Fruit fly (Drosophila melanogaster) whole organism, prepupa: ENCODE results near the gene CG7766.
A peak's percentile ranks its signal among the peaks of the same experiment; 100 is the strongest.

ENCODE experiments used
- Blimp-1 ChIP-seq: fragments of 200-800 bp; sonication (Bioruptor generic); optimal IDR thresholded peaks from 3 replicates; lab custom pipeline; 2017; ENCODE audit warnings: missing biosample characterization, missing genetic modification characterization, mild to moderate bottlenecking, moderate library complexity, missing genetic modification reagents
- CG10631 ChIP-seq: fragments of 200-800 bp; sonication (Bioruptor generic); optimal IDR thresholded peaks from 2 replicates; lab custom pipeline; 2016; ENCODE audit warnings: missing biosample characterization, missing genetic modification characterization
- CG10669 ChIP-seq: fragments of 200-800 bp; sonication (Bioruptor generic); optimal IDR thresholded peaks from 3 replicates; lab custom pipeline; 2018; ENCODE audit warnings: missing biosample characterization, mild to moderate bottlenecking, missing genetic modification characterization, moderate library complexity
- CG11902 ChIP-seq: fragments of 200-800 bp; sonication (Bioruptor generic); optimal IDR thresholded peaks from 3 replicates; lab custom pipeline; 2016; ENCODE audit warnings: missing biosample characterization, missing genetic modification characterization
- CG15336 ChIP-seq: fragments of 200-800 bp; sonication (Bioruptor generic); IDR thresholded peaks from 2 replicates; pipeline ENCODE4 v1.3.6; 2022; ENCODE audit warnings: missing biosample characterization, missing genetic modification characterization
- CG1621 ChIP-seq: fragments of 200-800 bp; sonication (Bioruptor generic); optimal IDR thresholded peaks from 3 replicates; lab custom pipeline; 2018; ENCODE audit warnings: missing biosample characterization, mild to moderate bottlenecking, missing genetic modification characterization
- CG16779 ChIP-seq: fragments of 200-800 bp; sonication (Bioruptor generic); optimal IDR thresholded peaks from 3 replicates; lab custom pipeline; 2017; ENCODE audit warnings: missing biosample characterization, mild to moderate bottlenecking, missing genetic modification characterization
- CG3032 ChIP-seq: fragments of 200-800 bp; optimal IDR thresholded peaks from 2 replicates; lab custom pipeline; 2019; ENCODE audit warnings: missing biosample characterization, mild to moderate bottlenecking, missing genetic modification characterization, moderate library complexity
- CG31627 ChIP-seq: fragments of 200-800 bp; sonication (Bioruptor generic); optimal IDR thresholded peaks from 3 replicates; lab custom pipeline; 2016; ENCODE audit warnings: missing biosample characterization, missing genetic modification characterization
- CG32006 ChIP-seq: fragments of 200-800 bp; sonication (Bioruptor generic); optimal IDR thresholded peaks from 3 replicates; lab custom pipeline; 2017; ENCODE audit warnings: missing biosample characterization, mild to moderate bottlenecking, missing genetic modification characterization
- CG34406 ChIP-seq: fragments of 200-800 bp; sonication (Bioruptor generic); optimal IDR thresholded peaks from 3 replicates; lab custom pipeline; 2016; ENCODE audit warnings: missing biosample characterization, missing genetic modification characterization
- CG4318 ChIP-seq: fragments of 200-800 bp; sonication (Bioruptor generic); optimal IDR thresholded peaks from 3 replicates; lab custom pipeline; 2017; ENCODE audit warnings: missing biosample characterization, mild to moderate bottlenecking, missing genetic modification characterization
- CG6163 ChIP-seq: fragments of 200-800 bp; sonication (Bioruptor generic); IDR thresholded peaks from 3 replicates; pipeline ENCODE4 v1.3.6; 2022; ENCODE audit warnings: missing biosample characterization, missing genetic modification characterization
- CG6792 ChIP-seq: fragments of 200-800 bp; sonication (Bioruptor generic); optimal IDR thresholded peaks from 3 replicates; lab custom pipeline; 2016; ENCODE audit warnings: missing biosample characterization, missing genetic modification characterization
- CG6808 ChIP-seq: fragments of 200-800 bp; sonication (Bioruptor generic); optimal IDR thresholded peaks from 3 replicates; lab custom pipeline; 2017; ENCODE audit warnings: missing biosample characterization, missing genetic modification characterization, mild to moderate bottlenecking, moderate library complexity, missing genetic modification reagents
- CG8319 ChIP-seq: fragments of 200-800 bp; sonication (Bioruptor generic); optimal IDR thresholded peaks from 3 replicates; lab custom pipeline; 2016; ENCODE audit warnings: missing biosample characterization, missing genetic modification characterization
- CG8632 ChIP-seq: fragments of 200-800 bp; sonication (Bioruptor generic); optimal IDR thresholded peaks from 3 replicates; lab custom pipeline; 2016; ENCODE audit warnings: missing biosample characterization, missing genetic modification characterization
- CG9139 ChIP-seq: fragments of 200-800 bp; sonication (Bioruptor generic); optimal IDR thresholded peaks from 3 replicates; lab custom pipeline; 2017; ENCODE audit warnings: missing biosample characterization, mild to moderate bottlenecking, missing genetic modification characterization
- Eip75B ChIP-seq: fragments of 200-800 bp; sonication (Bioruptor generic); optimal IDR thresholded peaks from 3 replicates; lab custom pipeline; 2016; ENCODE audit warnings: missing biosample characterization, missing genetic modification characterization
- Eip78C ChIP-seq: fragments of 200-800 bp; sonication (Bioruptor generic); peaks from one replicate; lab custom pipeline; 2016; ENCODE audit warnings: missing biosample characterization, missing genetic modification characterization
- Ets21C ChIP-seq: fragments of 200-800 bp; sonication (Bioruptor generic); optimal IDR thresholded peaks from 3 replicates; lab custom pipeline; 2016; ENCODE audit warnings: missing biosample characterization, missing genetic modification characterization
- Ets96B ChIP-seq: fragments of 200-800 bp; optimal IDR thresholded peaks from 2 replicates; lab custom pipeline; 2019; ENCODE audit warnings: missing biosample characterization, mild to moderate bottlenecking, missing genetic modification characterization, moderate library complexity
- Gug ChIP-seq: fragments of 200-800 bp; sonication (Bioruptor generic); IDR thresholded peaks from 2 replicates; pipeline ENCODE4 v1.3.6; 2022; ENCODE audit warnings: missing biosample characterization, missing genetic modification characterization
- Hr38 ChIP-seq: sonication (Bioruptor generic); optimal IDR thresholded peaks from 2 replicates; lab custom pipeline; 2016; ENCODE audit warnings: missing biosample characterization, missing genetic modification characterization
- Hr39 ChIP-seq: fragments of 200-800 bp; sonication (Bioruptor generic); optimal IDR thresholded peaks from 2 replicates; lab custom pipeline; 2016; ENCODE audit warnings: missing biosample characterization, missing genetic modification characterization
- Hr4 ChIP-seq: fragments of 200-800 bp; sonication (Bioruptor generic); optimal IDR thresholded peaks from 3 replicates; lab custom pipeline; 2016; ENCODE audit warnings: missing biosample characterization, missing genetic modification characterization
- Lpt ChIP-seq: fragments of 200-800 bp; sonication (Bioruptor generic); optimal IDR thresholded peaks from 3 replicates; lab custom pipeline; 2016; ENCODE audit warnings: missing biosample characterization, missing genetic modification characterization
- Met ChIP-seq: fragments of 200-800 bp; sonication (Bioruptor generic); optimal IDR thresholded peaks from 3 replicates; lab custom pipeline; 2016; ENCODE audit warnings: missing biosample characterization, missing genetic modification characterization
- OdsH ChIP-seq: fragments of 200-800 bp; sonication (Bioruptor generic); optimal IDR thresholded peaks from 3 replicates; lab custom pipeline; 2016; ENCODE audit warnings: missing biosample characterization, missing genetic modification characterization
- Smox ChIP-seq: fragments of 200-800 bp; sonication (Bioruptor generic); optimal IDR thresholded peaks from 3 replicates; lab custom pipeline; 2016; ENCODE audit warnings: missing biosample characterization, missing genetic modification characterization
- Sox102F ChIP-seq: fragments of 200-800 bp; sonication (Bioruptor generic); optimal IDR thresholded peaks from 2 replicates; lab custom pipeline; 2016; ENCODE audit warnings: missing biosample characterization, mild to moderate bottlenecking, missing genetic modification characterization
- Sox14 ChIP-seq: fragments of 200-800 bp; sonication (Bioruptor generic); optimal IDR thresholded peaks from 3 replicates; lab custom pipeline; 2016; ENCODE audit warnings: missing biosample characterization, missing genetic modification characterization
- achi ChIP-seq: fragments of 200-800 bp; sonication (Bioruptor generic); optimal IDR thresholded peaks from 3 replicates; lab custom pipeline; 2016; ENCODE audit warnings: missing biosample characterization, missing genetic modification characterization
- acj6 ChIP-seq: fragments of 200-800 bp; sonication (Bioruptor generic); optimal IDR thresholded peaks from 3 replicates; lab custom pipeline; 2016; ENCODE audit warnings: missing biosample characterization, missing genetic modification characterization
- cyc ChIP-seq: fragments of 200-800 bp; sonication (Bioruptor generic); optimal IDR thresholded peaks from 3 replicates; lab custom pipeline; 2016; ENCODE audit warnings: missing biosample characterization, missing genetic modification characterization
- dac ChIP-seq: fragments of 200-800 bp; sonication (Bioruptor generic); optimal IDR thresholded peaks from 2 replicates; lab custom pipeline; 2017; ENCODE audit warnings: missing biosample characterization, mild to moderate bottlenecking, missing genetic modification characterization
- dsx ChIP-seq: fragments of 200-800 bp; optimal IDR thresholded peaks from 3 replicates; lab custom pipeline; 2019; ENCODE audit warnings: missing biosample characterization, mild to moderate bottlenecking, missing genetic modification characterization, moderate library complexity; ENCODE audit not compliant: poor library complexity, severe bottlenecking
- eg ChIP-seq: fragments of 200-800 bp; sonication (Bioruptor generic); IDR thresholded peaks from 3 replicates; pipeline ENCODE4 v1.3.6; 2022; ENCODE audit warnings: missing biosample characterization, missing genetic modification characterization
- esn ChIP-seq: fragments of 200-800 bp; sonication (Bioruptor generic); optimal IDR thresholded peaks from 2 replicates; lab custom pipeline; 2016; ENCODE audit warnings: missing biosample characterization, mild to moderate bottlenecking, missing genetic modification characterization, moderate library complexity
- fd59A ChIP-seq: fragments of 200-800 bp; sonication (Bioruptor generic); optimal IDR thresholded peaks from 2 replicates; lab custom pipeline; 2017; ENCODE audit warnings: missing biosample characterization, mild to moderate bottlenecking, missing genetic modification characterization, missing genetic modification reagents
- fd85E ChIP-seq: fragments of 200-800 bp; sonication (Bioruptor generic); optimal IDR thresholded peaks from 3 replicates; lab custom pipeline; 2016; ENCODE audit warnings: missing biosample characterization, missing genetic modification characterization
- lz ChIP-seq: fragments of 200-800 bp; sonication (Bioruptor generic); optimal IDR thresholded peaks from 3 replicates; lab custom pipeline; 2016; ENCODE audit warnings: missing biosample characterization, missing genetic modification characterization
- net ChIP-seq: fragments of 200-800 bp; sonication (Bioruptor generic); optimal IDR thresholded peaks from 3 replicates; lab custom pipeline; 2016; ENCODE audit warnings: missing biosample characterization, missing genetic modification characterization
- salr ChIP-seq, 2 experiments: fragments of 200-800 bp; sonication (Bioruptor generic); optimal IDR thresholded peaks; 3 replicates each; lab custom pipeline; 2016 to 2018; ENCODE audit warnings: missing biosample characterization in 2 of 2, missing genetic modification characterization in 2 of 2, mild to moderate bottlenecking in 1 of 2
- spab ChIP-seq: fragments of 200-800 bp; sonication (Bioruptor generic); optimal IDR thresholded peaks from 2 replicates; lab custom pipeline; 2017; ENCODE audit warnings: missing biosample characterization, mild to moderate bottlenecking, missing genetic modification characterization, missing genetic modification reagents
- ss ChIP-seq, 2 experiments: fragments of 200-800 bp; sonication (Bioruptor generic); optimal IDR thresholded peaks; 2 replicates in 1 of 2; 3 replicates in 1 of 2; lab custom pipeline; 2017 to 2018; ENCODE audit warnings: mild to moderate bottlenecking in 2 of 2, missing biosample characterization in 2 of 2, missing genetic modification characterization in 2 of 2, moderate library complexity in 1 of 2
- svp ChIP-seq: fragments of 200-800 bp; sonication (Bioruptor generic); peaks from one replicate; lab custom pipeline; 2016; ENCODE audit warnings: missing biosample characterization, missing genetic modification characterization
- vri ChIP-seq: fragments of 200-800 bp; sonication (Bioruptor generic); optimal IDR thresholded peaks from 3 replicates; lab custom pipeline; 2016; ENCODE audit warnings: missing biosample characterization, mild to moderate bottlenecking, missing genetic modification characterization

CG7766 gene

dm6 chrX:9062665-9063064, 40.9 kb downstream of the CG7766 start (continued):
- TF ChIP-seq Sox14 (GFP tag; lab: Kevin White, UChicago) (peak; percentile 20), CG4318 (GFP tag; lab: Kevin White, UChicago) (peak; percentile 5), dac (GFP tag; lab: Kevin White, UChicago) (no peak), CG6808 (GFP tag; lab: Kevin White, UChicago) (no peak), Met (GFP tag; lab: Kevin White, UChicago) (peak; percentile 65), Lpt (GFP tag; lab: Kevin White, UChicago) (no peak), OdsH (GFP tag; lab: Kevin White, UChicago) (peak; percentile 63), Hr38 (GFP tag; lab: Kevin White, UChicago) (no peak), Hr4 (GFP tag; lab: Kevin White, UChicago) (peak; percentile 21), esn (GFP tag; lab: Kevin White, UChicago) (peak; percentile 54), Smox (GFP tag; lab: Kevin White, UChicago) (peak; percentile 57), vri (GFP tag; lab: Kevin White, UChicago) (peak; percentile 43)
- TF ChIP-seq, all 60 proteins: peak for 44

DNA sequence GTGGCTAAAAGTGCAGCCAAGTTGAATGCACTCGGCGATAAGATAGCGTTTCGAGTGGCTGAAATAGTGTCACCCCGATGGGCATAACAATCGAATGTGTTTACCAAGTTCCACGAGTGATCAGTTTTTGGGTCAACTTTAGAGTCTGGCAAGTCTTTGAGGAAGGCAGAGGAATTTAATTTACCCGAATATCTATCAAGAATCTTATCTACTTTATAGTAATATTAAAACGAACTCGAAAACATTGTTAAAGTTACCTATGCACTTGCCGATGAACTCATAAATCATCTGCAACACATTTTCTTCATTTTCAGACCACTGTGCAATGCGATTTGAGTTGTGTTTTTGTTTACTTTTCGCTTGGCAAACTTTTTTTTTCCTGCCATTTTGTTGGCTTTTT, 42.2 kb downstream of the CG7766 start:
- peak in 1 of 2 experiments; percentile 40 for TF ChIP-seq salr (GFP tag; optimal IDR thresholded peaks at IDR 0.05; lab: Kevin White, UChicago)
- peak; percentile 23 for TF ChIP-seq Sox102F
- TF ChIP-seq acj6 (GFP tag; lab: Kevin White, UChicago), result peak; percentile 24
- peak; percentile 25; the same call in 1 of the 2 replicates for TF ChIP-seq Gug (GFP tag; lab: Robert Waterston, UW)
- TF ChIP-seq CG3032 (tag; lab: Kevin White, UChicago), result peak; percentile 1
- TF ChIP-seq Hr4 (GFP tag; lab: Kevin White, UChicago), result peak; percentile 71
- no peak for TF ChIP-seq Blimp-1 (GFP tag; lab: Kevin White, UChicago)
- TF ChIP-seq esn (GFP tag; lab: Kevin White, UChicago), result peak; percentile 35
- peak; percentile 13 for TF ChIP-seq CG34406 (GFP tag; lab: Kevin White, UChicago)
- TF ChIP-seq CG11902 (GFP tag; lab: Kevin White, UChicago), result no peak
- peak; percentile 39 for TF ChIP-seq Eip75B (GFP tag; lab: Kevin White, UChicago)
- 0 out of 3 replicates have a peak, but pooled peaks have one; percentile 19 for TF ChIP-seq CG6163 (GFP tag; lab: Robert Waterston, UW)
- peak; percentile 85 for TF ChIP-seq Eip78C (GFP tag; lab: Kevin White, UChicago)
- peak; percentile 14 for TF ChIP-seq CG31627
- no peak for TF ChIP-seq Hr38 (GFP tag; lab: Kevin White, UChicago)
- TF ChIP-seq ss (GFP tag; optimal IDR thresholded peaks at IDR 0.05; lab: Kevin White, UChicago), result peak in 1 of 2 experiments; percentile 34
- TF ChIP-seq Ets96B (tag; lab: Kevin White, UChicago), result peak; percentile 13
- peak; percentile 26 for TF ChIP-seq CG8319
- no peak for TF ChIP-seq CG9139 (GFP tag; lab: Kevin White, UChicago)
- TF ChIP-seq cyc (GFP tag; lab: Kevin White, UChicago), result no peak
- no peak for TF ChIP-seq fd59A
- TF ChIP-seq CG16779 (tag; lab: Kevin White, UChicago), result peak; percentile 30
- peak; percentile 66 for TF ChIP-seq CG32006 (GFP tag; lab: Kevin White, UChicago)
- TF ChIP-seq Lpt (GFP tag; lab: Kevin White, UChicago), result peak; percentile 11
- TF ChIP-seq Sox14 (GFP tag; lab: Kevin White, UChicago), result no peak
- TF ChIP-seq Smox (GFP tag; lab: Kevin White, UChicago), result peak; percentile 17
- TF ChIP-seq CG10669 (GFP tag; lab: Kevin White, UChicago), result peak; percentile 37
- TF ChIP-seq net (GFP tag; lab: Kevin White, UChicago), result peak; percentile 40
- TF ChIP-seq lz, result no peak
- peak; percentile 21 for TF ChIP-seq CG10631 (GFP tag; lab: Kevin White, UChicago)
- TF ChIP-seq dac (GFP tag; lab: Kevin White, UChicago), result peak; percentile 29
- TF ChIP-seq dsx (GFP tag; lab: Kevin White, UChicago), result no peak
- TF ChIP-seq eg, result peak; percentile 52; the same call in 1 of the 3 replicates
- peak; percentile 62 for TF ChIP-seq svp (GFP tag; lab: Kevin White, UChicago)
- TF ChIP-seq spab (GFP tag; lab: Kevin White, UChicago), result no peak
- peak; percentile 49 for TF ChIP-seq CG8632 (GFP tag; lab: Kevin White, UChicago)
- TF ChIP-seq fd85E (GFP tag; lab: Kevin White, UChicago), result no peak
- TF ChIP-seq Hr39 (GFP tag; lab: Kevin White, UChicago), result peak; percentile 16
- TF ChIP-seq CG6792, result peak; percentile 24
- peak; percentile 31 for TF ChIP-seq achi (GFP tag; lab: Kevin White, UChicago)
- TF ChIP-seq CG1621, result no peak
- TF ChIP-seq Ets21C, result no peak
- peak; percentile 50; the same call in 1 of the 2 replicates for TF ChIP-seq CG15336 (GFP tag; lab: Robert Waterston, UW)
